Fruit fly (Drosophila melanogaster): ENCODE results near the gene CG46383.

Gene CG46383

dm6 chr3R:15920751-15921156, 30.0 kb downstream of the CG46383 start, which contains the start of gene Fbxl7 (continued):
- TF ChIP-seq hkb (optimal IDR thresholded peaks at IDR 0.05) (no peak), hkb (GFP tag; IDR thresholded peaks at IDR 0.05) (no peak), lov (optimal IDR thresholded peaks at IDR 0.05) (no peak), lov (GFP tag; IDR thresholded peaks at IDR 0.05) (peak; percentile 52; the same call in 1 of the 3 replicates), Adf1 (GFP tag; IDR thresholded peaks at IDR 0.05) (peak; percentile 24; the same call in 1 of the 2 replicates), ac (GFP tag; optimal IDR thresholded peaks at IDR 0.05) (peak; percentile 13), Rfx (GFP tag; IDR thresholded peaks at IDR 0.05) (0 out of 2 replicates have a peak, but pooled peaks have one; percentile 20), CG8089 (GFP tag; optimal IDR thresholded peaks at IDR 0.05) (peak; percentile 44), CG4424 (GFP tag; optimal IDR thresholded peaks at IDR 0.05) (no peak), kni (GFP tag; optimal IDR thresholded peaks at IDR 0.05) (peak; percentile 92), Trl (optimal IDR thresholded peaks at IDR 0.05) (peak; percentile 43 to 78), Trl (GFP tag; optimal IDR thresholded peaks at IDR 0.05) (peak; percentile 26), so (GFP tag; IDR thresholded peaks at IDR 0.05) (0 out of 3 replicates have a peak, but pooled peaks have one; percentile 29), CG7987 (GFP tag; optimal IDR thresholded peaks at IDR 0.05) (peak; percentile 14), CG10565 (GFP tag; optimal IDR thresholded peaks at IDR 0.05) (no peak), cg (GFP tag; optimal IDR thresholded peaks at IDR 0.05) (peak; percentile 96), CG15479 (GFP tag; optimal IDR thresholded peaks at IDR 0.05) (peak; percentile 92), CG7786 (GFP tag; optimal IDR thresholded peaks at IDR 0.05) (no peak), trh (GFP tag; optimal IDR thresholded peaks at IDR 0.05) (no peak), CG2199 (GFP tag; IDR thresholded peaks at IDR 0.05) (peak; percentile 78; the same call in 1 of the 3 replicates), Jarid2 (GFP tag; optimal IDR thresholded peaks at IDR 0.05) (peak; percentile 93), onecut (GFP tag; IDR thresholded peaks at IDR 0.05) (peak; percentile 86), tll (GFP tag; optimal IDR thresholded peaks at IDR 0.05) (peak in 1 of 2 experiments; percentile 89), pros (GFP tag; optimal IDR thresholded peaks at IDR 0.05) (peak; percentile 84), CG4360 (GFP tag; IDR thresholded peaks at IDR 0.05) (peak; percentile 30; the same call in 1 of the 2 replicates), vvl (GFP tag; IDR thresholded peaks at IDR 0.05) (peak; percentile 61), NC2β (GFP tag; optimal IDR thresholded peaks at IDR 0.05) (peak; percentile 17), Xbp1 (GFP tag; optimal IDR thresholded peaks at IDR 0.05) (peak; percentile 49), lbe (GFP tag; optimal IDR thresholded peaks at IDR 0.05) (peak; percentile 17), CG32767 (GFP tag; IDR thresholded peaks at IDR 0.05) (peak; percentile 36; the same call in 1 of the 2 replicates), CG16813 (GFP tag; IDR thresholded peaks at IDR 0.05; ENCODE audit: partially characterized antibody) (0 out of 3 replicates have a peak, but pooled peaks have one; percentile 23), Chrac-16 (GFP tag; optimal IDR thresholded peaks at IDR 0.05) (no peak), chn (GFP tag; optimal IDR thresholded peaks at IDR 0.05) (peak; percentile 64), pfk (GFP tag; optimal IDR thresholded peaks at IDR 0.05) (no peak), unpg (GFP tag; optimal IDR thresholded peaks at IDR 0.05) (no peak), CG6175 (GFP tag; IDR thresholded peaks at IDR 0.05) (peak; percentile 49; the same call in 1 of the 3 replicates), zfh1 (GFP tag; IDR thresholded peaks at IDR 0.05) (peak; percentile 39; the same call in 1 of the 3 replicates), chm (GFP tag; IDR thresholded peaks at IDR 0.05) (peak; percentile 75), ci (GFP tag; IDR thresholded peaks at IDR 0.05) (peak; percentile 69; the same call in 2 of the 3 replicates), chinmo (GFP tag; IDR thresholded peaks at IDR 0.05; ENCODE audit: partially characterized antibody) (0 out of 4 replicates have a peak, but pooled peaks have one; percentile 56), bbx (GFP tag; IDR thresholded peaks at IDR 0.05; ENCODE audit: partially characterized antibody) (peak; percentile 51), CG10366 (GFP tag; IDR thresholded peaks at IDR 0.05) (no peak), CG11398 (GFP tag; optimal IDR thresholded peaks at IDR 0.05) (no peak), Xrp1 (GFP tag; IDR thresholded peaks at IDR 0.05) (0 out of 2 replicates have a peak, but pooled peaks have one; percentile 17), cad (GFP tag; optimal IDR thresholded peaks at IDR 0.05) (no peak), CG12391 (tag; optimal IDR thresholded peaks at IDR 0.05) (no peak), rib (GFP tag; IDR thresholded peaks at IDR 0.05) (peak; percentile 64), Ssrp (tag; optimal IDR thresholded peaks at IDR 0.05) (no peak), CG8924 (tag; optimal IDR thresholded peaks at IDR 0.05) (peak; percentile 35)

Data from whole organism, embryonic.